Fruit fly (Drosophila melanogaster) whole organism, embryonic: ENCODE data around the gene Sdic1.
"Not testable (repeated sequence)": the region's sequence is repeated elsewhere in the genome, so short reads cannot be mapped to it uniquely, and the experiment has no call there.

Experiments
- Asciz ChIP-seq: fragments of 200-800 bp; sonication (Bioruptor generic); optimal IDR thresholded peaks from 2 replicates; lab custom pipeline; 2017; ENCODE audit warnings: missing biosample characterization, mild to moderate bottlenecking, missing genetic modification characterization, missing genetic modification reagents
- Awh ChIP-seq: fragments of 200-800 bp; sonication (Bioruptor generic); IDR thresholded peaks from 2 replicates; pipeline ENCODE4, ENCODE4 v1.3.6; 2022; ENCODE audit warnings: missing biosample characterization, missing genetic modification characterization
- Blimp-1 ChIP-seq: fragments of 200-800 bp; sonication (Bioruptor generic); optimal IDR thresholded peaks from 3 replicates; lab custom pipeline; 2018; ENCODE audit warnings: missing biosample characterization, missing genetic modification characterization, mild to moderate bottlenecking, moderate library complexity, missing genetic modification reagents
- CG11456 ChIP-seq: fragments of 200-800 bp; sonication (Bioruptor generic); IDR thresholded peaks from 3 replicates; pipeline ENCODE4 v1.3.6; 2022; ENCODE audit warnings: missing biosample characterization, missing genetic modification characterization
- CG12769 ChIP-seq: fragments of 200-800 bp; sonication (Bioruptor generic); optimal IDR thresholded peaks from 2 replicates; lab custom pipeline; 2019; ENCODE audit warnings: missing biosample characterization, mild to moderate bottlenecking, missing genetic modification characterization, moderate library complexity
- CG14860 ChIP-seq: fragments of 200-800 bp; sonication (Bioruptor generic); IDR thresholded peaks from 3 replicates; pipeline ENCODE4 v1.3.6; 2022; ENCODE audit warnings: missing biosample characterization, missing genetic modification characterization; ENCODE audit not compliant: partially characterized antibody
- CG31441 ChIP-seq: fragments of 200-800 bp; sonication (Bioruptor generic); IDR thresholded peaks from 2 replicates; pipeline ENCODE4 v1.3.6; 2022; ENCODE audit warnings: missing biosample characterization, missing genetic modification characterization
- H2.0 ChIP-seq: fragments of 200-800 bp; sonication (Bioruptor generic); IDR thresholded peaks from 2 replicates; pipeline ENCODE4 v1.3.6; 2022; ENCODE audit warnings: missing biosample characterization, missing genetic modification characterization
- Opbp ChIP-seq: fragments of 200-800 bp; sonication (Bioruptor generic); IDR thresholded peaks from 3 replicates; pipeline ENCODE4 v1.3.6; 2022; ENCODE audit warnings: missing biosample characterization, missing genetic modification characterization; ENCODE audit not compliant: partially characterized antibody
- Sox100B ChIP-seq: fragments of 200-800 bp; sonication (Bioruptor generic); optimal IDR thresholded peaks from 3 replicates; lab custom pipeline; 2018; ENCODE audit warnings: missing biosample characterization, mild to moderate bottlenecking, missing genetic modification characterization
- danr ChIP-seq: fragments of 200-800 bp; sonication (Bioruptor generic); IDR thresholded peaks from 2 replicates; pipeline ENCODE4 v1.3.6; 2022; ENCODE audit warnings: missing biosample characterization, missing genetic modification characterization
- pnt ChIP-seq: fragments of 200-800 bp; sonication (Bioruptor generic); optimal IDR thresholded peaks from 3 replicates; lab custom pipeline; 2016; ENCODE audit warnings: missing biosample characterization, missing genetic modification characterization

dm6 chrX:20143088-20143487 lies 35.4 kb downstream of the Sdic1 start, which contains the start of gene Or19a:
- not testable (repeated sequence) for TF ChIP-seq Sox100B (GFP tag; lab: Kevin White, UChicago); H2.0 (GFP tag; lab: Robert Waterston, UW); CG31441 (GFP tag; lab: Robert Waterston, UW); Awh (GFP tag; lab: Robert Waterston, UW); Asciz; CG12769 (tag; lab: Kevin White, UChicago); CG14860 (GFP tag; lab: Robert Waterston, UW); danr (GFP tag; lab: Robert Waterston, UW); Blimp-1 (GFP tag; lab: Kevin White, UChicago); pnt (GFP tag; lab: Kevin White, UChicago); CG11456 (GFP tag; lab: Robert Waterston, UW); Opbp (GFP tag; lab: Robert Waterston, UW)
